Worm (Caenorhabditis elegans) whole organism, L1 larva: ENCODE data around the gene R13H4.5.

ENCODE experiments used
- mdl-1 ChIP-seq, 2 experiments: fragments of 150-350 bp; optimal IDR thresholded peaks; 2 replicates each; lab custom pipeline; 2014 to 2017; ENCODE audit warnings: missing biosample characterization in 2 of 2, missing genetic modification characterization in 2 of 2, inconsistent platforms in 1 of 2
- nhr-12 ChIP-seq: sonication (generic microtip); optimal IDR thresholded peaks from 2 replicates; lab custom pipeline; 2017; ENCODE audit warnings: missing biosample characterization, missing genetic modification characterization
- pqm-1 ChIP-seq: sonication (generic microtip); optimal IDR thresholded peaks from 3 replicates; lab custom pipeline; 2017; ENCODE audit warnings: missing biosample characterization, missing genetic modification characterization

DNA sequence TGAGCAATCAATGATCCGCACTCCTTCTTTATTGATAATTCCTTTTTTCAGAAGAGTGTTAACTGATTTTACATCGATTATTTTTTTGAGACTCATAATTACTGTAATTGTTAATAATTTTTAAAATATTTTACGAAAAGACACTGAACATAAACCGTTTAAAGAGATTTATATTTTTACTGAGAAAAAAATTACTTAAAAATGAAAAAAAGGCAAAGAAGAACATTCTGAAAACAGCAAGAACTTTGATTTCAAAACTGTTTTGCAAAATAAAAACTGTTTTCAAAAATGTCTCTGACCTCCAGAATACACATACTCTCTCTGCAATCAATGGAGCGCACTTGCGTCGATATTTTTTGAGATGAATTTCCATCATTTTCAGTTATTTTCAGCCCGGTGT, 33.5 kb upstream of the R13H4.5 start, which contains the start of the genes mpst-1 and D2023.6:
- TF ChIP-seq pqm-1 (tag; lab: Kevin White, UChicago) (no peak), nhr-12 (tag; lab: Kevin White, UChicago) (no peak), mdl-1 (tag; optimal IDR thresholded peaks at IDR 0.05; lab: Kevin White, UChicago) (no peak)
